Worm (Caenorhabditis elegans) whole organism, mixed stage, embryonic: ENCODE results near the gene gex-5.
"Not testable (repeated sequence)": the region's sequence is repeated elsewhere in the genome, so short reads cannot be mapped to it uniquely, and the experiment has no call there.

Experiments used
- M03D4.4 ChIP-seq: sonication (generic microtip); optimal IDR thresholded peaks from 2 replicates; lab custom pipeline; 2017; ENCODE audit warnings: mild to moderate bottlenecking, missing genetic modification characterization, missing compliant biosample characterization
- bed-3 ChIP-seq: fragments of 200-800 bp; sonication (Bioruptor generic); optimal IDR thresholded peaks from 3 replicates; lab custom pipeline; 2018; ENCODE audit warnings: mild to moderate bottlenecking, missing genetic modification characterization, moderate library complexity, missing compliant biosample characterization
- blmp-1 ChIP-seq: fragments of 150-350 bp; optimal IDR thresholded peaks from 2 replicates; lab custom pipeline; 2014; ENCODE audit warnings: missing biosample characterization, missing genetic modification characterization
- ceh-83 ChIP-seq: fragments of 200-800 bp; sonication (Bioruptor generic); optimal IDR thresholded peaks from 2 replicates; lab custom pipeline; 2018; ENCODE audit warnings: mild to moderate bottlenecking, missing genetic modification characterization, missing compliant biosample characterization
- cnd-1 ChIP-seq: fragments of 200-800 bp; sonication (Bioruptor generic); optimal IDR thresholded peaks from 2 replicates; lab custom pipeline; 2018; ENCODE audit warnings: mild to moderate bottlenecking, missing genetic modification characterization, missing compliant biosample characterization
- drap-1 ChIP-seq: fragments of 200-800 bp; sonication (Bioruptor generic); optimal IDR thresholded peaks from 3 replicates; lab custom pipeline; 2018; ENCODE audit warnings: mild to moderate bottlenecking, missing genetic modification characterization, missing compliant biosample characterization
- elt-1 ChIP-seq: sonication (generic microtip); optimal IDR thresholded peaks from 2 replicates; lab custom pipeline; 2017; ENCODE audit warnings: missing genetic modification characterization, mild to moderate bottlenecking, missing compliant biosample characterization, antibody characterized with exemption, moderate library complexity, borderline replicate concordance; ENCODE audit not compliant: insufficient read depth
- elt-3 ChIP-seq: fragments of 150-350 bp; optimal IDR thresholded peaks from 2 replicates; lab custom pipeline; 2014; ENCODE audit warnings: missing biosample characterization, missing genetic modification characterization
- flh-1 ChIP-seq: fragments of 200-800 bp; sonication (Bioruptor generic); optimal IDR thresholded peaks from 2 replicates; lab custom pipeline; 2018; ENCODE audit warnings: mild to moderate bottlenecking, missing genetic modification characterization, moderate library complexity, missing compliant biosample characterization
- hlh-1 ChIP-seq: fragments of 150-350 bp; optimal IDR thresholded peaks from 2 replicates; lab custom pipeline; 2014; ENCODE audit warnings: missing biosample characterization, missing genetic modification reagents, missing genetic modification characterization
- lin-13 ChIP-seq: fragments of 150-350 bp; optimal IDR thresholded peaks from 2 replicates; lab custom pipeline; 2014; ENCODE audit warnings: missing biosample characterization, missing genetic modification characterization
- lsy-2 ChIP-seq: fragments of 150-350 bp; optimal IDR thresholded peaks from 2 replicates; lab custom pipeline; 2014; ENCODE audit warnings: missing biosample characterization, missing genetic modification characterization
- mab-5 ChIP-seq: fragments of 150-350 bp; optimal IDR thresholded peaks from 2 replicates; lab custom pipeline; 2014; ENCODE audit warnings: missing biosample characterization, missing genetic modification characterization
- mep-1 ChIP-seq: fragments of 150-350 bp; optimal IDR thresholded peaks from 2 replicates; lab custom pipeline; 2017; ENCODE audit warnings: missing biosample characterization, missing genetic modification reagents, missing genetic modification characterization, inconsistent platforms
- nhr-12 ChIP-seq: fragments of 150-350 bp; optimal IDR thresholded peaks from 2 replicates; lab custom pipeline; 2014; ENCODE audit warnings: missing biosample characterization, missing genetic modification characterization
- nhr-2 ChIP-seq: fragments of 150-350 bp; optimal IDR thresholded peaks from 2 replicates; lab custom pipeline; 2014; ENCODE audit warnings: missing biosample characterization, missing genetic modification characterization
- nhr-237 ChIP-seq: fragments of 150-350 bp; optimal IDR thresholded peaks from 2 replicates; lab custom pipeline; 2014; ENCODE audit warnings: missing biosample characterization, missing genetic modification characterization
- nhr-28 ChIP-seq: fragments of 150-350 bp; optimal IDR thresholded peaks from 2 replicates; lab custom pipeline; 2014; ENCODE audit warnings: missing biosample characterization, missing genetic modification characterization
- sem-2 ChIP-seq: fragments of 200-800 bp; sonication (Bioruptor generic); optimal IDR thresholded peaks from 2 replicates; lab custom pipeline; 2018; ENCODE audit warnings: mild to moderate bottlenecking, missing genetic modification characterization, missing compliant biosample characterization
- snpc-4 ChIP-seq: fragments of 150-350 bp; optimal IDR thresholded peaks from 2 replicates; lab custom pipeline; 2014; ENCODE audit warnings: missing biosample characterization, missing genetic modification characterization
- sptf-1 ChIP-seq: sonication (generic microtip); optimal IDR thresholded peaks from 2 replicates; lab custom pipeline; 2017; ENCODE audit warnings: mild to moderate bottlenecking, missing genetic modification characterization, moderate library complexity, missing compliant biosample characterization
- tbx-8 ChIP-seq: fragments of 200-800 bp; sonication (Bioruptor generic); optimal IDR thresholded peaks from 2 replicates; lab custom pipeline; 2018; ENCODE audit warnings: mild to moderate bottlenecking, missing genetic modification characterization, moderate library complexity, missing compliant biosample characterization
- unc-120 ChIP-seq: sonication (generic microtip); optimal IDR thresholded peaks from 2 replicates; lab custom pipeline; 2017; ENCODE audit warnings: missing genetic modification characterization, missing compliant biosample characterization; ENCODE audit not compliant: poor library complexity, severe bottlenecking
- unc-39 ChIP-seq: fragments of 150-350 bp; optimal IDR thresholded peaks from 2 replicates; lab custom pipeline; 2014; ENCODE audit warnings: missing biosample characterization, missing genetic modification characterization
- unc-62 ChIP-seq: fragments of 150-350 bp; optimal IDR thresholded peaks from 2 replicates; lab custom pipeline; 2014; ENCODE audit warnings: missing biosample characterization, missing genetic modification reagents, missing genetic modification characterization
- zip-8 ChIP-seq: fragments of 150-350 bp; optimal IDR thresholded peaks from 2 replicates; lab custom pipeline; 2014; ENCODE audit warnings: missing biosample characterization, missing genetic modification characterization
- ztf-11 ChIP-seq: fragments of 150-350 bp; optimal IDR thresholded peaks from 2 replicates; lab custom pipeline; 2014; ENCODE audit warnings: missing biosample characterization, missing genetic modification characterization

Gene gex-5

ce11 chrIII:4781937-4782576 is at the start of gene gex-5, which contains the start of gene C38D4.10:
gex-5 (minus strand) TSS chrIII:4781987.
C38D4.10 (plus strand) TSS chrIII:4782526.
- TF ChIP-seq unc-39 (tag; lab: Kevin White, UChicago); flh-1 (GFP tag; lab: Kevin White, UChicago); lsy-2 (tag; lab: Kevin White, UChicago): not testable (repeated sequence)

DNA sequence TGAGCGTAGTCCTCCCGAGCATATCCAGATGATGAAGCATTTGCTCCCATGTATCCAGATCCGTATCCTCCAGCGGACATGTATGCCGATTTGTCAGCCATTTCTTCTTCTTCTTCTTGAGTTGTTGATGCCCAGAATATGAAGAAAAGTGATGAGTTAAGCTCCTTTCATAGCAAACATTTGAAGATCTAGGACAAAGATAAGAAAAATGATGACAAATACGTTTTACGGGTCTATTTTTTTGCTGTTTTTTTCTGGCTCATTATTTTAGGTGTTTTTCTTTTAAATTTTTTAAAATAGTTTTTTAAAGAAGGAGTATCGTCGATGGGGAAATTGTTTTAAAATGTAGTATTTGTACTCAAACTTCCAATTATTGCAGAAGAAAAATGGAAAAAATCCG is 48.4 kb upstream of the gex-5 start, which contains the start of gene nspd-9:
TSS of gene nspd-9 (minus strand) at position 101 of the 400 bp plus-strand sequence.
- TF ChIP-seq nhr-12 (tag; lab: Kevin White, UChicago) (no peak), flh-1 (GFP tag; lab: Kevin White, UChicago) (no peak), mab-5 (no peak), nhr-2 (tag; lab: Kevin White, UChicago) (no peak), elt-1 (tag; lab: Kevin White, UChicago) (no peak), unc-39 (tag; lab: Kevin White, UChicago) (no peak), nhr-28 (tag; lab: Kevin White, UChicago) (no peak), tbx-8 (GFP tag; lab: Kevin White, UChicago) (no peak)

DNA sequence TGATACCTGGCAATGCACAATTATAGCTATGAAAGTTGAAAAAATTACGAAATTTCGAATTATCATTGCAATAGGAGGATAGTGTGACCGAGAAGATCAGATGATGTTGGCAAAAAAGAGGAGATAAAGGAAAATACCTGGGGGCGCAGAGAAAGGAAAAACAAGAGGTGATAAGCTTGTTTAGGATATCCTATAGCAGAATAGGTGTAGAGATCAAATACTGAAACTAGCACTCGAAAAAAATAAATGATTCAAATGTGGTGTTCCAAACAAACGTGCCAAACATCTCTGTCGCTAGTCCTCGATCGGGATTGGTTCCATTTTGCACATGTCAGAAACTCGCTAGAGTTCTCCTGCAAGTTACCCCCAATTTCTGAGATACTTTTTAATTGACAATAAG is 47.7 kb upstream of the gex-5 start, which contains the start of gene F26A1.9:
TSS of gene F26A1.9 (minus strand) at position 101 of the 400 bp plus-strand sequence.
- TF ChIP-seq mep-1 (tag; lab: Kevin White, UChicago) (no peak), snpc-4 (tag; lab: Kevin White, UChicago) (no peak), lin-13 (tag; lab: Kevin White, UChicago) (no peak), sptf-1 (tag; lab: Kevin White, UChicago) (no peak), zip-8 (tag; lab: Kevin White, UChicago) (no peak), ztf-11 (no peak), nhr-12 (tag; lab: Kevin White, UChicago) (no peak)
- TF ChIP-seq, all 35 proteins: peak for 0

- TF ChIP-seq sem-2 (GFP tag; lab: Kevin White, UChicago) (no peak), cnd-1 (tag; lab: Kevin White, UChicago) (no peak), lsy-2 (tag; lab: Kevin White, UChicago) (no peak), elt-3 (tag; lab: Kevin White, UChicago) (no peak)
Observed at ce11 chrIII:4826606-4827005, 44.8 kb upstream of the gex-5 start, which contains the start of gene F26A1.3. F26A1.3 (plus strand) TSS chrIII:4826906.

DNA sequence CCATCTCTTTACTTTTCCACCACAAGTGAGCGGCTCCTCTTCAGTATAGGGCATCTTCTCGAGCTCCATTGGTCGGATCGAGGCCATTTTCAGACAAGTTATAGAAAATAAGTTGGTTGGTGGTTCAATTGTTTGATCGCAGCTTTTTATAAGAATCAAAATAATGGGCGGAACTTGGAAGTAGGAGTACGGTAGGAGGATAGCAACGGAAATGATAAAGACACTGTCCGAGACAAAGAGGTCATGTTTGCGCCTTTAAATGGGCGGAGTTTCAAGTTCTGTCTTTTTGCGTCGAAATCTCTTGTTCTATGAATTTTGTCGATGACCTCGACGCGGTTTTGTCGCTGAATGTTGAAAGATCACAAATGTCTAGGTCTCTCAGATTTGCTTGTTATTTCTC is 40.4 kb upstream of the gex-5 start, which contains the start of gene F26A1.8:
TSS of gene F26A1.8 (minus strand) at position 101 of the 400 bp plus-strand sequence.
- no peak for TF ChIP-seq unc-62 (GFP tag; lab: Kevin White, UChicago)
- TF ChIP-seq bed-3 (GFP tag; lab: Kevin White, UChicago) = no peak
- TF ChIP-seq tbx-8 (GFP tag; lab: Kevin White, UChicago) = no peak
- TF ChIP-seq elt-1 (tag; lab: Kevin White, UChicago) = no peak
- TF ChIP-seq ceh-83 (GFP tag; lab: Kevin White, UChicago) = no peak
- TF ChIP-seq nhr-2 (tag; lab: Kevin White, UChicago) = no peak
- no peak for TF ChIP-seq unc-120 (tag; lab: Kevin White, UChicago)

- TF ChIP-seq flh-1 (GFP tag; lab: Kevin White, UChicago) = no peak
- TF ChIP-seq unc-39 (tag; lab: Kevin White, UChicago) = no peak
- no peak for TF ChIP-seq drap-1 (GFP tag; lab: Kevin White, UChicago)
- TF ChIP-seq sem-2 (GFP tag; lab: Kevin White, UChicago) = no peak
- TF ChIP-seq snpc-4 (tag; lab: Kevin White, UChicago) = no peak
- TF ChIP-seq zip-8 (tag; lab: Kevin White, UChicago) = no peak
- no peak for TF ChIP-seq blmp-1 (tag; lab: Kevin White, UChicago)
- no peak for TF ChIP-seq M03D4.4 (tag; lab: Kevin White, UChicago)
- TF ChIP-seq nhr-237 (tag; lab: Kevin White, UChicago) = no peak
- TF ChIP-seq elt-1 (tag; lab: Kevin White, UChicago) = no peak
- no peak for TF ChIP-seq nhr-12 (tag; lab: Kevin White, UChicago)
- no peak for TF ChIP-seq bed-3 (GFP tag; lab: Kevin White, UChicago)
- TF ChIP-seq lin-13 (tag; lab: Kevin White, UChicago) = no peak
- TF ChIP-seq unc-120 (tag; lab: Kevin White, UChicago) = no peak
- TF ChIP-seq hlh-1 (tag; lab: Kevin White, UChicago) = no peak
Observed at ce11 chrIII:4819843-4820242, 38.1 kb upstream of the gex-5 start, which contains the start of gene F26A1.7. F26A1.7 (minus strand) TSS chrIII:4819943.
